Fruit fly (Drosophila melanogaster) whole organism, embryonic: ENCODE data around the gene Mst36Fb.

ENCODE experiments used
- Antp ChIP-seq: fragments of 200-800 bp; sonication (Bioruptor generic); optimal IDR thresholded peaks from 3 replicates; lab custom pipeline; 2016; ENCODE audit warnings: missing biosample characterization, missing genetic modification characterization
- Atf6 ChIP-seq: fragments of 200-800 bp; sonication (Bioruptor generic); IDR thresholded peaks from 2 replicates; pipeline ENCODE4 v1.3.6; 2022; ENCODE audit warnings: missing biosample characterization, missing genetic modification characterization
- Blimp-1 ChIP-seq: fragments of 200-800 bp; sonication (Bioruptor generic); optimal IDR thresholded peaks from 3 replicates; lab custom pipeline; 2018; ENCODE audit warnings: missing biosample characterization, missing genetic modification characterization, mild to moderate bottlenecking, moderate library complexity, missing genetic modification reagents
- Bteb2 ChIP-seq: fragments of 200-800 bp; sonication (Bioruptor generic); optimal IDR thresholded peaks from 2 replicates; lab custom pipeline; 2016; ENCODE audit warnings: missing biosample characterization, missing genetic modification characterization
- CG11398 ChIP-seq: fragments of 200-800 bp; sonication (Bioruptor generic); optimal IDR thresholded peaks from 2 replicates; lab custom pipeline; 2016; ENCODE audit warnings: missing biosample characterization, missing genetic modification characterization
- CG12391 ChIP-seq: fragments of 200-800 bp; sonication (Bioruptor generic); optimal IDR thresholded peaks from 3 replicates; lab custom pipeline; 2018; ENCODE audit warnings: missing biosample characterization, mild to moderate bottlenecking, missing genetic modification characterization, moderate library complexity
- CG17568 ChIP-seq: fragments of 200-800 bp; sonication (Bioruptor generic); optimal IDR thresholded peaks from 2 replicates; lab custom pipeline; 2018; ENCODE audit warnings: missing biosample characterization, mild to moderate bottlenecking, missing genetic modification characterization, moderate library complexity
- CG18011 ChIP-seq: fragments of 200-800 bp; sonication (Bioruptor generic); optimal IDR thresholded peaks from 2 replicates; lab custom pipeline; 2017; ENCODE audit warnings: missing biosample characterization, missing genetic modification characterization, mild to moderate bottlenecking, moderate library complexity, missing genotype
- CG30020 ChIP-seq: fragments of 200-800 bp; optimal IDR thresholded peaks from 2 replicates; lab custom pipeline; 2019; ENCODE audit warnings: missing biosample characterization, mild to moderate bottlenecking, missing genetic modification characterization, moderate library complexity
- CG30403 ChIP-seq: fragments of 200-800 bp; sonication (Bioruptor generic); optimal IDR thresholded peaks from 3 replicates; lab custom pipeline; 2016; ENCODE audit warnings: missing biosample characterization, missing genetic modification characterization
- CG3407 ChIP-seq: fragments of 200-800 bp; sonication (Bioruptor generic); optimal IDR thresholded peaks from 2 replicates; lab custom pipeline; 2018; ENCODE audit warnings: missing biosample characterization, mild to moderate bottlenecking, missing genetic modification characterization
- CG6175 ChIP-seq: fragments of 200-800 bp; sonication (Bioruptor generic); IDR thresholded peaks from 3 replicates; pipeline ENCODE4 v1.3.6; 2022; ENCODE audit warnings: missing biosample characterization, missing genetic modification characterization
- CG7271 ChIP-seq: fragments of 200-800 bp; sonication (Bioruptor generic); optimal IDR thresholded peaks from 2 replicates; lab custom pipeline; 2018; ENCODE audit warnings: missing biosample characterization, mild to moderate bottlenecking, missing genetic modification characterization, moderate library complexity
- CG7786 ChIP-seq: fragments of 200-800 bp; sonication (Bioruptor generic); optimal IDR thresholded peaks from 2 replicates; lab custom pipeline; 2016; ENCODE audit warnings: missing biosample characterization, missing genetic modification characterization
- CG7928 ChIP-seq: fragments of 200-800 bp; sonication (Bioruptor generic); optimal IDR thresholded peaks from 2 replicates; lab custom pipeline; 2017; ENCODE audit warnings: missing biosample characterization, mild to moderate bottlenecking, missing genetic modification characterization
- CG8290 ChIP-seq, 3 experiments: fragments of 200-800 bp; sonication (Bioruptor generic); optimal IDR thresholded peaks; 2 replicates each; lab custom pipeline; 2016 to 2019; ENCODE audit warnings: missing biosample characterization in 3 of 3, missing genetic modification characterization in 3 of 3, mild to moderate bottlenecking in 2 of 3, moderate library complexity in 1 of 3
- CkIIα-i1 ChIP-seq: fragments of 200-800 bp; sonication (Bioruptor generic); IDR thresholded peaks from 2 replicates; pipeline ENCODE4 v1.3.6; 2022; ENCODE audit warnings: missing biosample characterization, missing genetic modification characterization
- CrebB ChIP-seq: fragments of 200-800 bp; sonication (Bioruptor generic); optimal IDR thresholded peaks from 3 replicates; lab custom pipeline; 2018; ENCODE audit warnings: missing biosample characterization, mild to moderate bottlenecking, missing genetic modification characterization
- Dad ChIP-seq: fragments of 200-800 bp; sonication (Bioruptor generic); optimal IDR thresholded peaks from 3 replicates; lab custom pipeline; 2016; ENCODE audit warnings: missing biosample characterization, missing genetic modification characterization
- Deaf1 ChIP-seq: fragments of 200-800 bp; optimal IDR thresholded peaks from 3 replicates; lab custom pipeline; 2019; ENCODE audit warnings: missing biosample characterization, mild to moderate bottlenecking, missing genetic modification characterization, moderate library complexity
- Doc2 ChIP-seq: fragments of 200-800 bp; sonication (Bioruptor generic); IDR thresholded peaks from 2 replicates; pipeline ENCODE4 v1.3.6; 2022; ENCODE audit warnings: missing biosample characterization, missing genetic modification characterization
- E2f2 ChIP-seq: fragments of 200-800 bp; sonication (Bioruptor generic); IDR thresholded peaks from 2 replicates; pipeline ENCODE4 v1.3.6; 2022; ENCODE audit warnings: missing biosample characterization, missing genetic modification characterization
- Fer1 ChIP-seq: fragments of 200-800 bp; sonication (Bioruptor generic); optimal IDR thresholded peaks from 2 replicates; lab custom pipeline; 2017; ENCODE audit warnings: missing biosample characterization, mild to moderate bottlenecking, missing genetic modification characterization
- GATAe ChIP-seq: fragments of 200-800 bp; sonication (Bioruptor generic); conservative IDR thresholded peaks from 2 replicates; pipeline ENCODE4 v1.3.6; 2022; ENCODE audit warnings: missing biosample characterization, missing genetic modification characterization
- Hmr ChIP-seq: fragments of 200-800 bp; sonication (Bioruptor generic); optimal IDR thresholded peaks from 3 replicates; lab custom pipeline; 2017; ENCODE audit warnings: mild to moderate bottlenecking, missing biosample characterization, missing genetic modification reagents, missing genetic modification characterization
- Hr78 ChIP-seq, 2 experiments: fragments of 200-800 bp in 1 of 2; fragments of >200 bp in 1 of 2; sonication (Bioruptor generic) in 1 of 2; optimal IDR thresholded peaks; 2 replicates each; lab custom pipeline; 2017 to 2019; ENCODE audit warnings: missing biosample characterization in 2 of 2, missing genetic modification characterization in 2 of 2, mild to moderate bottlenecking in 1 of 2, moderate library complexity in 1 of 2
- Myb ChIP-seq: fragments of 200-800 bp; sonication (Bioruptor generic); optimal IDR thresholded peaks from 2 replicates; lab custom pipeline; 2016; ENCODE audit warnings: missing biosample characterization, missing genetic modification characterization
- PHDP ChIP-seq: fragments of 200-800 bp; sonication (Bioruptor generic); optimal IDR thresholded peaks from 3 replicates; lab custom pipeline; 2018; ENCODE audit warnings: missing biosample characterization, mild to moderate bottlenecking, missing genetic modification characterization, moderate library complexity
- Ravus ChIP-seq: fragments of 200-800 bp; sonication (Bioruptor generic); IDR thresholded peaks from 2 replicates; pipeline ENCODE4 v1.3.6; 2022; ENCODE audit warnings: missing biosample characterization, missing genetic modification characterization
- Scr ChIP-seq: fragments of 200-800 bp; sonication (Bioruptor generic); IDR thresholded peaks from 2 replicates; pipeline ENCODE4 v1.3.6; 2022; ENCODE audit warnings: missing biosample characterization, missing genetic modification characterization; ENCODE audit not compliant: partially characterized antibody
- ab ChIP-seq: fragments of 200-800 bp; sonication (Bioruptor generic); optimal IDR thresholded peaks from 2 replicates; lab custom pipeline; 2016; ENCODE audit warnings: missing biosample characterization, missing genetic modification characterization
- ap ChIP-seq: fragments of 200-800 bp; sonication (Bioruptor generic); IDR thresholded peaks from 2 replicates; pipeline ENCODE4 v1.3.6; 2022; ENCODE audit warnings: missing biosample characterization, missing genetic modification characterization
- ara ChIP-seq: fragments of 200-800 bp; sonication (Bioruptor generic); IDR thresholded peaks from 2 replicates; pipeline ENCODE4 v1.3.6; 2022; ENCODE audit warnings: missing biosample characterization, missing genetic modification characterization
- bcd ChIP-seq: fragments of 200-800 bp; sonication (Bioruptor generic); optimal IDR thresholded peaks from 2 replicates; lab custom pipeline; 2017; ENCODE audit warnings: missing biosample characterization, mild to moderate bottlenecking, missing genetic modification characterization
- cg ChIP-seq: fragments of 200-800 bp; sonication (Bioruptor generic); optimal IDR thresholded peaks from 3 replicates; lab custom pipeline; 2019; ENCODE audit warnings: missing biosample characterization, mild to moderate bottlenecking, missing genetic modification characterization, moderate library complexity
- danr ChIP-seq: fragments of 200-800 bp; sonication (Bioruptor generic); IDR thresholded peaks from 2 replicates; pipeline ENCODE4 v1.3.6; 2022; ENCODE audit warnings: missing biosample characterization, missing genetic modification characterization
- esg ChIP-seq: fragments of 200-800 bp; sonication (Bioruptor generic); conservative IDR thresholded peaks from 2 replicates; pipeline ENCODE4 v1.3.6; 2022; ENCODE audit warnings: missing biosample characterization, missing genetic modification characterization
- fd3F ChIP-seq: fragments of 200-800 bp; sonication (Bioruptor generic); optimal IDR thresholded peaks from 2 replicates; lab custom pipeline; 2018; ENCODE audit warnings: missing biosample characterization, mild to moderate bottlenecking, missing genetic modification characterization, moderate library complexity
- gro ChIP-seq: fragments of 200-800 bp; sonication (Bioruptor generic); optimal IDR thresholded peaks from 2 replicates; lab custom pipeline; 2016; ENCODE audit warnings: missing biosample characterization, missing genetic modification characterization
- hth ChIP-seq: fragments of >200 bp; optimal IDR thresholded peaks from 2 replicates; lab custom pipeline; 2017; ENCODE audit warnings: inconsistent platforms
- kay ChIP-seq: fragments of 200-800 bp; sonication (Bioruptor generic); optimal IDR thresholded peaks from 2 replicates; lab custom pipeline; 2016; ENCODE audit warnings: missing biosample characterization, missing genetic modification characterization
- klu ChIP-seq: fragments of 200-800 bp; sonication (Bioruptor generic); IDR thresholded peaks from 2 replicates; pipeline ENCODE4 v1.3.6; 2022; ENCODE audit warnings: missing biosample characterization, missing genetic modification characterization
- knrl ChIP-seq: fragments of 200-800 bp; sonication (Bioruptor generic); IDR thresholded peaks from 3 replicates; pipeline ENCODE4 v1.3.6; 2022; ENCODE audit warnings: missing biosample characterization, missing genetic modification characterization; ENCODE audit not compliant: partially characterized antibody
- onecut ChIP-seq: fragments of 200-800 bp; sonication (Bioruptor generic); IDR thresholded peaks from 2 replicates; pipeline ENCODE4 v1.3.6; 2022; ENCODE audit warnings: missing biosample characterization, missing genetic modification characterization
- p53 ChIP-seq: fragments of 200-800 bp; sonication (Bioruptor generic); optimal IDR thresholded peaks from 2 replicates; lab custom pipeline; 2016; ENCODE audit warnings: missing biosample characterization, missing genetic modification characterization
- pan ChIP-seq, 4 experiments: fragments of >200 bp in 3 of 4; fragments of 200-800 bp in 1 of 4; sonication (Bioruptor generic) in 1 of 4; optimal IDR thresholded peaks in 3 of 4; IDR thresholded peaks in 1 of 4; 2 replicates each; pipeline versions ENCODE4 v1.3.6 to Lab custom; 2017 to 2022; ENCODE audit warnings: missing biosample characterization in 2 of 4, missing genetic modification characterization in 2 of 4, mixed read lengths in 1 of 4
- pb ChIP-seq: fragments of 200-800 bp; sonication (Bioruptor generic); optimal IDR thresholded peaks from 3 replicates; lab custom pipeline; 2016; ENCODE audit warnings: missing biosample characterization, missing genetic modification characterization
- pzg ChIP-seq: fragments of 200-800 bp; sonication (Bioruptor generic); optimal IDR thresholded peaks from 3 replicates; lab custom pipeline; 2018; ENCODE audit warnings: missing biosample characterization, mild to moderate bottlenecking, missing genetic modification characterization, moderate library complexity
- row ChIP-seq: fragments of 200-800 bp; sonication (Bioruptor generic); IDR thresholded peaks from 3 replicates; pipeline ENCODE4 v1.3.6; 2022; ENCODE audit warnings: missing biosample characterization, missing genetic modification characterization
- so ChIP-seq: fragments of 200-800 bp; sonication (Bioruptor generic); IDR thresholded peaks from 3 replicates; pipeline ENCODE4 v1.3.6; 2022; ENCODE audit warnings: missing biosample characterization, missing genetic modification characterization

Gene Mst36Fb

DNA sequence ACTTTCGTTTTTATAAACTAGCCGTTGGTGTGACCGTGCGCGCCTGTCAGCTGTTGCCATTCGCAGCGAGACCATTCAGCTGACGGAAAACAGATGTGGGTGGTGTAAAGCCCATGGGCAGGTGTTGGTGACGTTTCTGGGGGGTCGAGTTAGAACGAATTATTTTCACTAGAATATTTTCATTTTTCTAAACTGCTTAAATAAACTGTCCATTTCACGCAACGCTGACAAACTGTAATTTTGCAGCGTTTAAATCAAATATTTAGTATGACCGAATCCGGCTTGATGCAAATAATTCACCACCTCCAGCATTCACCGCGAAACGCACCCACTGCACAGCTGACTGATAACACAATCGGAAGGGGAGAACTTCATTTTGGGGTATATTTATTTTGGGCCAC is 20.5 kb upstream of the Mst36Fb start, which contains the start of the genes CG10383 and CG10338 (continued):
- peak; percentile 78 for TF ChIP-seq kay (GFP tag; lab: Kevin White, UChicago)
- TF ChIP-seq p53 (GFP tag; lab: Kevin White, UChicago): peak; percentile 82
- peak; percentile 78 for TF ChIP-seq danr (GFP tag; lab: Robert Waterston, UW)
- peak; percentile 88 for TF ChIP-seq Atf6 (GFP tag; lab: Robert Waterston, UW)
- TF ChIP-seq CG17568 (GFP tag; lab: Kevin White, UChicago): peak; percentile 64
- peak; percentile 78 for TF ChIP-seq E2f2 (GFP tag; lab: Robert Waterston, UW)
- peak; percentile 90 for TF ChIP-seq CG7786 (GFP tag; lab: Kevin White, UChicago)
- peak; percentile 77 for TF ChIP-seq CG11398 (GFP tag; lab: Kevin White, UChicago)
- peak; percentile 81 for TF ChIP-seq Fer1 (GFP tag; lab: Kevin White, UChicago)
- TF ChIP-seq gro (GFP tag; lab: Kevin White, UChicago): peak; percentile 87
- TF ChIP-seq CkIIα-i1 (GFP tag; lab: Robert Waterston, UW): no peak
- peak; percentile 23; the same call in 1 of the 2 replicates for TF ChIP-seq Scr
- peak; percentile 59 for TF ChIP-seq CG3407 (GFP tag; lab: Kevin White, UChicago)
- peak; percentile 80 for TF ChIP-seq CG12391 (tag; lab: Kevin White, UChicago)
- peak; percentile 41 for TF ChIP-seq Deaf1 (tag; lab: Kevin White, UChicago)
- peak; percentile 86 for TF ChIP-seq Bteb2 (GFP tag; lab: Kevin White, UChicago)
- no peak for TF ChIP-seq hth (lab: Kevin White, UChicago)
- TF ChIP-seq Hr78 (GFP tag; optimal IDR thresholded peaks at IDR 0.05; lab: Kevin White, UChicago): no peak
- TF ChIP-seq ap (GFP tag; lab: Robert Waterston, UW): peak; percentile 74
- TF ChIP-seq Doc2 (GFP tag; lab: Robert Waterston, UW): peak; percentile 37; the same call in 1 of the 2 replicates
- peak; percentile 15 for TF ChIP-seq ab (GFP tag; lab: Kevin White, UChicago)
- TF ChIP-seq CG30020: peak; percentile 44
- peak; percentile 73 for TF ChIP-seq pb (GFP tag; lab: Kevin White, UChicago)
- peak; percentile 95 for TF ChIP-seq Antp (GFP tag; lab: Kevin White, UChicago)
- peak; percentile 48 for TF ChIP-seq CG8290 (GFP tag; optimal IDR thresholded peaks at IDR 0.05; lab: Kevin White, UChicago)
- peak in 1 of 2 experiments; percentile 94 for TF ChIP-seq CG8290 (tag; optimal IDR thresholded peaks at IDR 0.05; lab: Kevin White, UChicago)
- peak; percentile 87 for TF ChIP-seq CG30403
- TF ChIP-seq so (GFP tag; lab: Robert Waterston, UW): peak; percentile 67; the same call in 1 of the 3 replicates
- peak; percentile 92 for TF ChIP-seq Blimp-1 (GFP tag; lab: Kevin White, UChicago)
- TF ChIP-seq CG7271 (tag; lab: Kevin White, UChicago): peak; percentile 53
- TF ChIP-seq CG7928 (GFP tag; lab: Kevin White, UChicago): peak; percentile 31
- TF ChIP-seq ara (GFP tag; lab: Robert Waterston, UW): peak; percentile 81
- peak; percentile 65 for TF ChIP-seq Ravus
- peak; percentile 83 for TF ChIP-seq GATAe (GFP tag; lab: Robert Waterston, UW)
- TF ChIP-seq klu (GFP tag; lab: Robert Waterston, UW): peak; percentile 94
- TF ChIP-seq onecut: peak; percentile 61
- TF ChIP-seq CrebB: peak; percentile 61
- no peak for TF ChIP-seq pan (optimal IDR thresholded peaks at IDR 0.05; lab: Kevin White, UChicago)
- peak in 1 of 2 experiments; percentile 94 for TF ChIP-seq pan (GFP tag; optimal IDR thresholded peaks at IDR 0.05 in 1 of 2, IDR thresholded peaks at IDR 0.05 in 1 of 2)
- peak; percentile 90 for TF ChIP-seq Hmr (GFP tag; lab: Kevin White, UChicago)
- 0 out of 3 replicates have a peak, but pooled peaks have one; percentile 37 for TF ChIP-seq knrl (GFP tag; lab: Robert Waterston, UW)
- TF ChIP-seq bcd (GFP tag; lab: Kevin White, UChicago): peak; percentile 83
- TF ChIP-seq CG6175: peak; percentile 79; the same call in 2 of the 3 replicates
- TF ChIP-seq Myb: peak; percentile 89
- TF ChIP-seq Dad (GFP tag; lab: Kevin White, UChicago): peak; percentile 89
- peak; percentile 78 for TF ChIP-seq CG18011 (GFP tag; lab: Kevin White, UChicago)
- peak; percentile 90 for TF ChIP-seq pzg (GFP tag; lab: Kevin White, UChicago)
- no peak for TF ChIP-seq cg
- TF ChIP-seq PHDP (tag; lab: Kevin White, UChicago): peak; percentile 82
- TF ChIP-seq row (GFP tag; lab: Robert Waterston, UW): peak; percentile 95
- peak; percentile 77 for TF ChIP-seq fd3F (GFP tag; lab: Kevin White, UChicago)
- peak; percentile 87 for TF ChIP-seq esg (GFP tag; lab: Robert Waterston, UW)
